Fruit fly (Drosophila melanogaster) whole organism, embryonic: Measurements from ENCODE around the gene wda.

Experiments
- Antp ChIP-seq: fragments of 200-800 bp; sonication (Bioruptor generic); optimal IDR thresholded peaks from 3 replicates; lab custom pipeline; 2016; ENCODE audit warnings: missing biosample characterization, missing genetic modification characterization
- CG10147 ChIP-seq: fragments of 200-800 bp; sonication (Bioruptor generic); optimal IDR thresholded peaks from 2 replicates; lab custom pipeline; 2019; ENCODE audit warnings: missing biosample characterization, mild to moderate bottlenecking, missing genetic modification characterization, moderate library complexity
- CG10209 ChIP-seq: fragments of 200-800 bp; sonication (Bioruptor generic); optimal IDR thresholded peaks from 3 replicates; lab custom pipeline; 2017; ENCODE audit warnings: missing biosample characterization, mild to moderate bottlenecking, missing genetic modification characterization, missing genetic modification reagents
- CG10565 ChIP-seq: fragments of 200-800 bp; sonication (Bioruptor generic); optimal IDR thresholded peaks from 3 replicates; lab custom pipeline; 2016; ENCODE audit warnings: missing biosample characterization, mild to moderate bottlenecking, missing genetic modification characterization
- CG13894 ChIP-seq: fragments of 200-800 bp; sonication (Bioruptor generic); optimal IDR thresholded peaks from 3 replicates; lab custom pipeline; 2018; ENCODE audit warnings: missing biosample characterization, mild to moderate bottlenecking, missing genetic modification characterization, moderate library complexity
- CG14050 ChIP-seq: fragments of 200-800 bp; sonication (Bioruptor generic); IDR thresholded peaks from 3 replicates; pipeline ENCODE4 v1.3.6; 2022; ENCODE audit warnings: missing biosample characterization, missing genetic modification characterization
- CG1603 ChIP-seq: fragments of 200-800 bp; sonication (Bioruptor generic); optimal IDR thresholded peaks from 2 replicates; lab custom pipeline; 2019; ENCODE audit warnings: missing biosample characterization, mild to moderate bottlenecking, missing genetic modification characterization, moderate library complexity
- CG16815 ChIP-seq: fragments of 200-800 bp; sonication (Bioruptor generic); optimal IDR thresholded peaks from 3 replicates; lab custom pipeline; 2017; ENCODE audit warnings: missing biosample characterization, mild to moderate bottlenecking, missing genetic modification characterization
- CG17328 ChIP-seq: fragments of 200-800 bp; sonication (Bioruptor generic); IDR thresholded peaks from 2 replicates; pipeline ENCODE4 v1.3.6; 2022; ENCODE audit warnings: missing biosample characterization, missing genetic modification characterization
- CG17912 ChIP-seq: fragments of 200-800 bp; sonication (Bioruptor generic); optimal IDR thresholded peaks from 2 replicates; lab custom pipeline; 2018; ENCODE audit warnings: missing biosample characterization, mild to moderate bottlenecking, missing genetic modification characterization
- CG2712 ChIP-seq: fragments of 200-800 bp; optimal IDR thresholded peaks from 3 replicates; lab custom pipeline; 2019; ENCODE audit warnings: missing biosample characterization, mild to moderate bottlenecking, missing genetic modification characterization, moderate library complexity
- CG34422 ChIP-seq: fragments of 200-800 bp; sonication (Bioruptor generic); IDR thresholded peaks from 3 replicates; pipeline ENCODE4 v1.3.6; 2022; ENCODE audit warnings: missing biosample characterization, missing genetic modification characterization
- CG4282 ChIP-seq: fragments of 200-800 bp; sonication (Bioruptor generic); optimal IDR thresholded peaks from 2 replicates; lab custom pipeline; 2016; ENCODE audit warnings: missing biosample characterization, missing genetic modification characterization
- CG4328 ChIP-seq: fragments of 200-800 bp; sonication (Bioruptor generic); optimal IDR thresholded peaks from 3 replicates; lab custom pipeline; 2017; ENCODE audit warnings: missing biosample characterization, missing genetic modification reagents, missing genetic modification characterization
- CG6175 ChIP-seq: fragments of 200-800 bp; sonication (Bioruptor generic); IDR thresholded peaks from 3 replicates; pipeline ENCODE4 v1.3.6; 2022; ENCODE audit warnings: missing biosample characterization, missing genetic modification characterization
- CG7357 ChIP-seq: fragments of 200-800 bp; sonication (Bioruptor generic); IDR thresholded peaks from 3 replicates; pipeline ENCODE4 v1.3.6; 2022; ENCODE audit warnings: missing biosample characterization, missing genetic modification characterization
- CG8765 ChIP-seq: fragments of 200-800 bp; sonication (Bioruptor generic); IDR thresholded peaks from 2 replicates; pipeline ENCODE4 v1.3.6; 2022; ENCODE audit warnings: missing biosample characterization, missing genetic modification characterization
- Dbx ChIP-seq: fragments of 200-800 bp; sonication (Bioruptor generic); IDR thresholded peaks from 3 replicates; pipeline ENCODE4 v1.3.6; 2022; ENCODE audit warnings: missing biosample characterization, missing genetic modification characterization
- Deaf1 ChIP-seq: fragments of 200-800 bp; optimal IDR thresholded peaks from 3 replicates; lab custom pipeline; 2019; ENCODE audit warnings: missing biosample characterization, mild to moderate bottlenecking, missing genetic modification characterization, moderate library complexity
- Eip74EF ChIP-seq, 2 experiments: fragments of 200-800 bp in 1 of 2; fragments of >200 bp in 1 of 2; sonication (Bioruptor generic) in 1 of 2; optimal IDR thresholded peaks; 2 replicates each; lab custom pipeline; 2017 to 2019; ENCODE audit warnings: missing biosample characterization in 2 of 2, missing genetic modification characterization in 2 of 2, mild to moderate bottlenecking in 1 of 2, moderate library complexity in 1 of 2
- HLH4C ChIP-seq: fragments of 200-800 bp; sonication (Bioruptor generic); IDR thresholded peaks from 3 replicates; pipeline ENCODE4 v1.3.6; 2022; ENCODE audit warnings: missing biosample characterization, missing genetic modification characterization; ENCODE audit not compliant: partially characterized antibody
- Hmr ChIP-seq: fragments of 200-800 bp; sonication (Bioruptor generic); optimal IDR thresholded peaks from 3 replicates; lab custom pipeline; 2017; ENCODE audit warnings: mild to moderate bottlenecking, missing biosample characterization, missing genetic modification reagents, missing genetic modification characterization
- Jarid2 ChIP-seq: fragments of 200-800 bp; sonication (Bioruptor generic); optimal IDR thresholded peaks from 3 replicates; lab custom pipeline; 2017; ENCODE audit warnings: mild to moderate bottlenecking, missing biosample characterization, missing genetic modification reagents, missing genetic modification characterization
- NK7.1 ChIP-seq: fragments of 200-800 bp; sonication (Bioruptor generic); optimal IDR thresholded peaks from 3 replicates; lab custom pipeline; 2016; ENCODE audit warnings: missing biosample characterization, missing genetic modification characterization
- Oli ChIP-seq: fragments of 200-800 bp; sonication (Bioruptor generic); optimal IDR thresholded peaks from 2 replicates; lab custom pipeline; 2018; ENCODE audit warnings: missing biosample characterization, mild to moderate bottlenecking, missing genetic modification characterization, moderate library complexity
- Pdp1 ChIP-seq, 2 experiments: fragments of 200-800 bp; sonication (Bioruptor generic); optimal IDR thresholded peaks; 3 replicates each; lab custom pipeline; 2016; ENCODE audit warnings: missing biosample characterization in 2 of 2, missing genetic modification characterization in 2 of 2, mild to moderate bottlenecking in 1 of 2, moderate library complexity in 1 of 2
- Side ChIP-seq: fragments of 200-800 bp; sonication (Bioruptor generic); optimal IDR thresholded peaks from 2 replicates; lab custom pipeline; 2016; ENCODE audit warnings: missing biosample characterization, missing genetic modification characterization
- Taf1 ChIP-seq: fragments of 200-800 bp; sonication (Bioruptor generic); IDR thresholded peaks from 2 replicates; pipeline ENCODE4 v1.3.6; 2022; ENCODE audit warnings: missing biosample characterization, missing genetic modification characterization
- Xrp1 ChIP-seq: fragments of 200-800 bp; sonication (Bioruptor generic); IDR thresholded peaks from 2 replicates; pipeline ENCODE4 v1.3.6; 2022; ENCODE audit warnings: missing biosample characterization, missing genetic modification characterization
- ab ChIP-seq: fragments of 200-800 bp; sonication (Bioruptor generic); optimal IDR thresholded peaks from 2 replicates; lab custom pipeline; 2016; ENCODE audit warnings: missing biosample characterization, missing genetic modification characterization
- al ChIP-seq: fragments of 200-800 bp; sonication (Bioruptor generic); IDR thresholded peaks from 2 replicates; pipeline ENCODE4 v1.3.6; 2022; ENCODE audit warnings: missing biosample characterization, missing genetic modification characterization
- aop ChIP-seq: fragments of 200-800 bp; sonication (Bioruptor generic); IDR thresholded peaks from 2 replicates; pipeline ENCODE4 v1.3.6; 2022; ENCODE audit warnings: missing biosample characterization, missing genetic modification characterization
- az2 ChIP-seq: fragments of 200-800 bp; sonication (Bioruptor generic); optimal IDR thresholded peaks from 3 replicates; lab custom pipeline; 2016; ENCODE audit warnings: missing biosample characterization, missing genetic modification characterization
- bcd ChIP-seq: fragments of 200-800 bp; sonication (Bioruptor generic); optimal IDR thresholded peaks from 2 replicates; lab custom pipeline; 2017; ENCODE audit warnings: missing biosample characterization, mild to moderate bottlenecking, missing genetic modification characterization
- cas ChIP-seq: fragments of 200-800 bp; sonication (Bioruptor generic); IDR thresholded peaks from 2 replicates; pipeline ENCODE4 v1.3.6; 2022; ENCODE audit warnings: missing biosample characterization, missing genetic modification characterization
- caup ChIP-seq: fragments of 200-800 bp; sonication (Bioruptor generic); optimal IDR thresholded peaks from 3 replicates; lab custom pipeline; 2017; ENCODE audit warnings: missing biosample characterization, mild to moderate bottlenecking, missing genetic modification characterization, moderate library complexity; ENCODE audit not compliant: severe bottlenecking
- chm ChIP-seq: fragments of 200-800 bp; sonication (Bioruptor generic); IDR thresholded peaks from 2 replicates; pipeline ENCODE4 v1.3.6; 2022; ENCODE audit warnings: missing biosample characterization, missing genetic modification characterization
- corto ChIP-seq: fragments of 200-800 bp; sonication (Bioruptor generic); optimal IDR thresholded peaks from 2 replicates; lab custom pipeline; 2016; ENCODE audit warnings: missing biosample characterization, mild to moderate bottlenecking, missing genetic modification characterization, moderate library complexity
- crc ChIP-seq: fragments of 200-800 bp; sonication (Bioruptor generic); optimal IDR thresholded peaks from 2 replicates; lab custom pipeline; 2016; ENCODE audit warnings: missing biosample characterization, missing genetic modification characterization
- grau ChIP-seq: fragments of 200-800 bp; optimal IDR thresholded peaks from 3 replicates; lab custom pipeline; 2019; ENCODE audit warnings: missing biosample characterization, mild to moderate bottlenecking, missing genetic modification characterization, moderate library complexity
- gt ChIP-seq: fragments of 200-800 bp; sonication (Bioruptor generic); IDR thresholded peaks from 2 replicates; pipeline ENCODE4 v1.3.6; 2022; ENCODE audit warnings: missing biosample characterization, missing genetic modification characterization
- hth ChIP-seq: fragments of >200 bp; optimal IDR thresholded peaks from 2 replicates; lab custom pipeline; 2017; ENCODE audit warnings: inconsistent platforms
- ken ChIP-seq: fragments of 200-800 bp; sonication (Bioruptor generic); IDR thresholded peaks from 3 replicates; pipeline ENCODE4 v1.3.6; 2022; ENCODE audit warnings: missing biosample characterization, missing genetic modification characterization
- lola ChIP-seq, 3 experiments: fragments of >200 bp in 2 of 3; fragments of 200-800 bp in 1 of 3; sonication (Bioruptor generic) in 1 of 3; optimal IDR thresholded peaks; 2 replicates each; lab custom pipeline; 2017 to 2019; ENCODE audit warnings: missing biosample characterization in 3 of 3, missing genetic modification characterization in 3 of 3, mild to moderate bottlenecking in 1 of 3, moderate library complexity in 1 of 3
- nom ChIP-seq: fragments of 200-800 bp; sonication (Bioruptor generic); optimal IDR thresholded peaks from 2 replicates; lab custom pipeline; 2017; ENCODE audit warnings: missing biosample characterization, missing genetic modification characterization, mild to moderate bottlenecking, moderate library complexity, missing genetic modification reagents
- pfk ChIP-seq: fragments of 200-800 bp; sonication (Bioruptor generic); optimal IDR thresholded peaks from 2 replicates; lab custom pipeline; 2018; ENCODE audit warnings: missing biosample characterization, mild to moderate bottlenecking, missing genetic modification characterization, moderate library complexity
- sens-2 ChIP-seq: fragments of 200-800 bp; sonication (Bioruptor generic); IDR thresholded peaks from 2 replicates; pipeline ENCODE4 v1.3.6; 2022; ENCODE audit warnings: missing biosample characterization, missing genetic modification characterization
- tin ChIP-seq: fragments of 200-800 bp; sonication (Bioruptor generic); optimal IDR thresholded peaks from 3 replicates; lab custom pipeline; 2016; ENCODE audit warnings: missing biosample characterization, missing genetic modification characterization
- tll ChIP-seq, 2 experiments: fragments of 200-800 bp in 1 of 2; fragments of >200 bp in 1 of 2; sonication (Bioruptor generic) in 1 of 2; optimal IDR thresholded peaks; 2 replicates each; lab custom pipeline; 2017 to 2019; ENCODE audit warnings: missing biosample characterization in 2 of 2, missing genetic modification characterization in 2 of 2, mild to moderate bottlenecking in 1 of 2, moderate library complexity in 1 of 2
- wor ChIP-seq: fragments of 200-800 bp; sonication (Bioruptor generic); IDR thresholded peaks from 2 replicates; pipeline ENCODE4 v1.3.6; 2022; ENCODE audit warnings: missing biosample characterization, missing genetic modification characterization

The wda gene

dm6 chr3R:23297132-23297862, 39.4 kb upstream of the wda start (continued):
- no peak for TF ChIP-seq pfk (GFP tag; lab: Kevin White, UChicago)
- peak; percentile 13 for TF ChIP-seq caup (GFP tag; lab: Kevin White, UChicago)
- no peak for TF ChIP-seq Pdp1 (GFP tag; optimal IDR thresholded peaks at IDR 0.05; lab: Kevin White, UChicago)
- TF ChIP-seq CG14050 (GFP tag; lab: Robert Waterston, UW): no peak
- TF ChIP-seq aop: peak; percentile 30; the same call in 1 of the 2 replicates
- no peak for TF ChIP-seq tll (GFP tag; optimal IDR thresholded peaks at IDR 0.05; lab: Kevin White, UChicago)
- no peak for TF ChIP-seq CG7357 (GFP tag; lab: Robert Waterston, UW)
- no peak for TF ChIP-seq CG34422 (GFP tag; lab: Robert Waterston, UW)
- no peak for TF ChIP-seq ken (GFP tag; lab: Robert Waterston, UW)
- TF ChIP-seq lola (GFP tag; optimal IDR thresholded peaks at IDR 0.05; lab: Kevin White, UChicago): peak in 1 of 3 experiments; percentile 60
- TF ChIP-seq Antp: no peak
- no peak for TF ChIP-seq Taf1 (GFP tag; lab: Robert Waterston, UW)
- TF ChIP-seq nom (GFP tag; lab: Kevin White, UChicago): no peak
- no peak for TF ChIP-seq gt (GFP tag; lab: Robert Waterston, UW)
- no peak for TF ChIP-seq NK7.1 (GFP tag; lab: Kevin White, UChicago)
- TF ChIP-seq sens-2: no peak
- TF ChIP-seq Deaf1 (tag; lab: Kevin White, UChicago): peak; percentile 65
- no peak for TF ChIP-seq hth (lab: Kevin White, UChicago)
- TF ChIP-seq CG4282 (GFP tag; lab: Kevin White, UChicago): no peak
- TF ChIP-seq bcd (GFP tag; lab: Kevin White, UChicago): no peak
- peak; percentile 13 for TF ChIP-seq tin
- TF ChIP-seq corto (GFP tag; lab: Kevin White, UChicago): peak; percentile 9
- no peak for TF ChIP-seq CG10565 (GFP tag; lab: Kevin White, UChicago)
- TF ChIP-seq Dbx (GFP tag; lab: Robert Waterston, UW): no peak
- no peak for TF ChIP-seq al (GFP tag; lab: Robert Waterston, UW)
- no peak for TF ChIP-seq cas (GFP tag; lab: Robert Waterston, UW)
- TF ChIP-seq chm (GFP tag; lab: Robert Waterston, UW): no peak
- no peak for TF ChIP-seq Side (GFP tag; lab: Kevin White, UChicago)
- TF ChIP-seq CG10147 (GFP tag; lab: Kevin White, UChicago): no peak
- TF ChIP-seq CG6175 (GFP tag; lab: Robert Waterston, UW): no peak
- TF ChIP-seq CG1603 (tag; lab: Kevin White, UChicago): no peak
- TF ChIP-seq HLH4C (GFP tag; lab: Robert Waterston, UW): no peak
- peak; percentile 14 for TF ChIP-seq grau (tag; lab: Kevin White, UChicago)
- TF ChIP-seq wor (GFP tag; lab: Robert Waterston, UW): no peak
- TF ChIP-seq CG10209: peak; percentile 13
- TF ChIP-seq Jarid2 (GFP tag; lab: Kevin White, UChicago): peak; percentile 6
- TF ChIP-seq Hmr (GFP tag; lab: Kevin White, UChicago): peak; percentile 0
- TF ChIP-seq CG17328: no peak
- TF ChIP-seq CG16815 (GFP tag; lab: Kevin White, UChicago): peak; percentile 45
- TF ChIP-seq Eip74EF (GFP tag; optimal IDR thresholded peaks at IDR 0.05; lab: Kevin White, UChicago): no peak
- no peak for TF ChIP-seq CG4328 (GFP tag; lab: Kevin White, UChicago)
- peak; percentile 69 for TF ChIP-seq CG2712
- no peak for TF ChIP-seq ab (GFP tag; lab: Kevin White, UChicago)
- no peak for TF ChIP-seq CG13894
- no peak for TF ChIP-seq CG8765 (GFP tag; lab: Robert Waterston, UW)
- TF ChIP-seq az2: peak; percentile 21
- TF ChIP-seq crc: no peak
- no peak for TF ChIP-seq CG17912 (GFP tag; lab: Kevin White, UChicago)
- peak; percentile 72 for TF ChIP-seq Xrp1 (GFP tag; lab: Robert Waterston, UW)
- peak; percentile 18 for TF ChIP-seq Oli
